Fruit fly (Drosophila melanogaster) whole organism, embryonic: ENCODE measurements around the gene Art3.
A peak's percentile ranks its signal among the peaks of the same experiment; 100 is the strongest.

Experiments used
- Atf-2 ChIP-seq: fragments of 200-800 bp; sonication (Bioruptor generic); optimal IDR thresholded peaks from 2 replicates; lab custom pipeline; 2016; ENCODE audit warnings: missing biosample characterization, missing genetic modification characterization
- CG12155 ChIP-seq: fragments of 200-800 bp; sonication (Bioruptor generic); optimal IDR thresholded peaks from 3 replicates; lab custom pipeline; 2016; ENCODE audit warnings: missing biosample characterization, missing genetic modification characterization
- CG13424 ChIP-seq: fragments of 200-800 bp; sonication (Bioruptor generic); optimal IDR thresholded peaks from 2 replicates; lab custom pipeline; 2019; ENCODE audit warnings: missing biosample characterization, mild to moderate bottlenecking, missing genetic modification characterization, moderate library complexity
- CG14014 ChIP-seq: fragments of 200-800 bp; sonication (Bioruptor generic); IDR thresholded peaks from 2 replicates; pipeline ENCODE4 v1.3.6; 2022; ENCODE audit warnings: missing biosample characterization, missing genetic modification characterization
- CG1529 ChIP-seq: fragments of 200-800 bp; sonication (Bioruptor generic); optimal IDR thresholded peaks from 3 replicates; lab custom pipeline; 2018; ENCODE audit warnings: missing biosample characterization, missing genetic modification characterization
- CG15696 ChIP-seq: fragments of 200-800 bp; sonication (Bioruptor generic); optimal IDR thresholded peaks from 2 replicates; lab custom pipeline; 2019; ENCODE audit warnings: missing biosample characterization, mild to moderate bottlenecking, missing genetic modification characterization, moderate library complexity
- CG1602 ChIP-seq: fragments of 200-800 bp; sonication (Bioruptor generic); optimal IDR thresholded peaks from 3 replicates; lab custom pipeline; 2016; ENCODE audit warnings: missing biosample characterization, missing genetic modification characterization
- CG1603 ChIP-seq: fragments of 200-800 bp; sonication (Bioruptor generic); optimal IDR thresholded peaks from 2 replicates; lab custom pipeline; 2019; ENCODE audit warnings: missing biosample characterization, mild to moderate bottlenecking, missing genetic modification characterization, moderate library complexity
- CG17612 ChIP-seq: fragments of 200-800 bp; sonication (Bioruptor generic); IDR thresholded peaks from 2 replicates; pipeline ENCODE4 v1.3.6; 2022; ENCODE audit warnings: missing biosample characterization, missing genetic modification characterization
- CG2116 ChIP-seq: fragments of 200-800 bp; sonication (Bioruptor generic); optimal IDR thresholded peaks from 3 replicates; lab custom pipeline; 2018; ENCODE audit warnings: missing biosample characterization, mild to moderate bottlenecking, missing genetic modification characterization
- CG2199 ChIP-seq: fragments of 200-800 bp; sonication (Bioruptor generic); IDR thresholded peaks from 3 replicates; pipeline ENCODE4 v1.3.6; 2022; ENCODE audit warnings: missing biosample characterization, missing genetic modification characterization
- CG30431 ChIP-seq: fragments of 200-800 bp; sonication (Bioruptor generic); optimal IDR thresholded peaks from 2 replicates; lab custom pipeline; 2017; ENCODE audit warnings: missing biosample characterization, missing genetic modification characterization
- CG3281 ChIP-seq: fragments of 200-800 bp; sonication (Bioruptor generic); optimal IDR thresholded peaks from 3 replicates; lab custom pipeline; 2017; ENCODE audit warnings: missing biosample characterization, mild to moderate bottlenecking, missing genetic modification characterization
- CG3995 ChIP-seq: fragments of 200-800 bp; sonication (Bioruptor generic); optimal IDR thresholded peaks from 3 replicates; lab custom pipeline; 2016; ENCODE audit warnings: missing biosample characterization, missing genetic modification characterization
- CG4404 ChIP-seq: fragments of 200-800 bp; sonication (Bioruptor generic); IDR thresholded peaks from 2 replicates; pipeline ENCODE4 v1.3.6; 2022; ENCODE audit warnings: missing biosample characterization, missing genetic modification characterization
- CG6689 ChIP-seq: fragments of 200-800 bp; sonication (Bioruptor generic); IDR thresholded peaks from 2 replicates; pipeline ENCODE4 v1.3.6; 2022; ENCODE audit warnings: missing biosample characterization, missing genetic modification characterization
- CG6854 ChIP-seq: fragments of 200-800 bp; sonication (Bioruptor generic); optimal IDR thresholded peaks from 3 replicates; lab custom pipeline; 2017; ENCODE audit warnings: missing biosample characterization, mild to moderate bottlenecking, missing genetic modification characterization
- CG7987 ChIP-seq: fragments of 200-800 bp; sonication (Bioruptor generic); optimal IDR thresholded peaks from 2 replicates; lab custom pipeline; 2018; ENCODE audit warnings: missing biosample characterization, mild to moderate bottlenecking, missing genetic modification characterization, moderate library complexity
- CG8944 ChIP-seq: fragments of 200-800 bp; sonication (Bioruptor generic); optimal IDR thresholded peaks from 3 replicates; lab custom pipeline; 2016; ENCODE audit warnings: missing biosample characterization, missing genetic modification characterization
- CG9215 ChIP-seq: fragments of 200-800 bp; sonication (Bioruptor generic); IDR thresholded peaks from 2 replicates; pipeline ENCODE4 v1.3.6; 2022; ENCODE audit warnings: missing biosample characterization, missing genetic modification characterization
- CG9437 ChIP-seq: fragments of 200-800 bp; sonication (Bioruptor generic); optimal IDR thresholded peaks from 2 replicates; lab custom pipeline; 2018; ENCODE audit warnings: missing biosample characterization, mild to moderate bottlenecking, missing genetic modification characterization
- CoRest ChIP-seq: fragments of 200-800 bp; sonication (Bioruptor generic); optimal IDR thresholded peaks from 3 replicates; lab custom pipeline; 2018; ENCODE audit warnings: missing biosample characterization, mild to moderate bottlenecking, missing genetic modification characterization, moderate library complexity
- Doc3 ChIP-seq: fragments of 200-800 bp; sonication (Bioruptor generic); IDR thresholded peaks from 3 replicates; pipeline ENCODE4 v1.3.6; 2022; ENCODE audit warnings: missing biosample characterization, missing genetic modification characterization; ENCODE audit not compliant: partially characterized antibody
- Ets65A ChIP-seq: fragments of 200-800 bp; sonication (Bioruptor generic); peaks from one replicate; lab custom pipeline; 2016; ENCODE audit warnings: missing biosample characterization, missing genetic modification characterization
- Hand ChIP-seq: fragments of 200-800 bp; sonication (Bioruptor generic); optimal IDR thresholded peaks from 2 replicates; lab custom pipeline; 2017; ENCODE audit warnings: mild to moderate bottlenecking, missing biosample characterization, missing genetic modification reagents, missing genetic modification characterization
- HmgD ChIP-seq: fragments of 200-800 bp; sonication (Bioruptor generic); optimal IDR thresholded peaks from 3 replicates; lab custom pipeline; 2016; ENCODE audit warnings: missing biosample characterization, missing genetic modification characterization
- Jarid2 ChIP-seq: fragments of 200-800 bp; sonication (Bioruptor generic); optimal IDR thresholded peaks from 3 replicates; lab custom pipeline; 2017; ENCODE audit warnings: mild to moderate bottlenecking, missing biosample characterization, missing genetic modification reagents, missing genetic modification characterization
- Lim3 ChIP-seq: fragments of 200-800 bp; sonication (Bioruptor generic); IDR thresholded peaks from 2 replicates; pipeline ENCODE4 v1.3.6; 2022; ENCODE audit warnings: missing biosample characterization, missing genetic modification characterization
- Lpt ChIP-seq: fragments of >200 bp; optimal IDR thresholded peaks from 2 replicates; lab custom pipeline; 2018; ENCODE audit warnings: missing biosample characterization, missing genetic modification characterization
- MESR4 ChIP-seq: fragments of 200-800 bp; sonication (Bioruptor generic); optimal IDR thresholded peaks from 2 replicates; lab custom pipeline; 2018; ENCODE audit warnings: missing biosample characterization, mild to moderate bottlenecking, missing genetic modification characterization, moderate library complexity
- NC2α ChIP-seq: fragments of 200-800 bp; sonication (Bioruptor generic); optimal IDR thresholded peaks from 2 replicates; lab custom pipeline; 2016; ENCODE audit warnings: missing biosample characterization, missing genetic modification characterization
- Oli ChIP-seq: fragments of 200-800 bp; sonication (Bioruptor generic); optimal IDR thresholded peaks from 2 replicates; lab custom pipeline; 2018; ENCODE audit warnings: missing biosample characterization, mild to moderate bottlenecking, missing genetic modification characterization, moderate library complexity
- Pdp1 ChIP-seq, 2 experiments: fragments of 200-800 bp; sonication (Bioruptor generic); optimal IDR thresholded peaks; 3 replicates each; lab custom pipeline; 2016; ENCODE audit warnings: missing biosample characterization in 2 of 2, missing genetic modification characterization in 2 of 2, mild to moderate bottlenecking in 1 of 2, moderate library complexity in 1 of 2
- Scr ChIP-seq: fragments of 200-800 bp; sonication (Bioruptor generic); IDR thresholded peaks from 2 replicates; pipeline ENCODE4 v1.3.6; 2022; ENCODE audit warnings: missing biosample characterization, missing genetic modification characterization; ENCODE audit not compliant: partially characterized antibody
- Ssrp ChIP-seq: fragments of 200-800 bp; sonication (Bioruptor generic); optimal IDR thresholded peaks from 2 replicates; lab custom pipeline; 2018; ENCODE audit warnings: missing biosample characterization, mild to moderate bottlenecking, missing genetic modification characterization, moderate library complexity
- Usf ChIP-seq: fragments of 200-800 bp; sonication (Bioruptor generic); optimal IDR thresholded peaks from 2 replicates; lab custom pipeline; 2017; ENCODE audit warnings: missing genotype, missing biosample characterization, missing genetic modification characterization
- aop ChIP-seq: fragments of 200-800 bp; sonication (Bioruptor generic); IDR thresholded peaks from 2 replicates; pipeline ENCODE4 v1.3.6; 2022; ENCODE audit warnings: missing biosample characterization, missing genetic modification characterization
- bowl ChIP-seq: fragments of 200-800 bp; sonication (Bioruptor generic); IDR thresholded peaks from 2 replicates; pipeline ENCODE4 v1.3.6; 2022; ENCODE audit warnings: missing biosample characterization, missing genetic modification characterization
- ci ChIP-seq: fragments of 200-800 bp; sonication (Bioruptor generic); IDR thresholded peaks from 3 replicates; pipeline ENCODE4 v1.3.6; 2022; ENCODE audit warnings: missing biosample characterization, missing genetic modification characterization
- en ChIP-seq: fragments of 200-800 bp; sonication (Bioruptor generic); optimal IDR thresholded peaks from 2 replicates; lab custom pipeline; 2016; ENCODE audit warnings: missing biosample characterization, missing genetic modification characterization
- gcm2 ChIP-seq: fragments of 200-800 bp; sonication (Bioruptor generic); optimal IDR thresholded peaks from 2 replicates; lab custom pipeline; 2016; ENCODE audit warnings: missing biosample characterization, missing genetic modification characterization
- kni ChIP-seq: fragments of 200-800 bp; sonication (Bioruptor generic); optimal IDR thresholded peaks from 3 replicates; lab custom pipeline; 2017; ENCODE audit warnings: mild to moderate bottlenecking, missing biosample characterization, missing genetic modification reagents, missing genetic modification characterization
- lmd ChIP-seq: fragments of 200-800 bp; sonication (Bioruptor generic); IDR thresholded peaks from 2 replicates; pipeline ENCODE4 v1.3.6; 2022; ENCODE audit warnings: missing biosample characterization, missing genetic modification characterization
- nom ChIP-seq: fragments of 200-800 bp; sonication (Bioruptor generic); optimal IDR thresholded peaks from 2 replicates; lab custom pipeline; 2017; ENCODE audit warnings: missing biosample characterization, missing genetic modification characterization, mild to moderate bottlenecking, moderate library complexity, missing genetic modification reagents
- phol ChIP-seq: fragments of 200-800 bp; sonication (Bioruptor generic); optimal IDR thresholded peaks from 3 replicates; lab custom pipeline; 2018; ENCODE audit warnings: missing biosample characterization, mild to moderate bottlenecking, missing genetic modification characterization, moderate library complexity
- psq ChIP-seq: fragments of 200-800 bp; sonication (Bioruptor generic); optimal IDR thresholded peaks from 2 replicates; lab custom pipeline; 2017; ENCODE audit warnings: missing biosample characterization, missing genetic modification characterization
- schlank ChIP-seq: fragments of 200-800 bp; sonication (Bioruptor generic); optimal IDR thresholded peaks from 2 replicates; lab custom pipeline; 2018; ENCODE audit warnings: missing biosample characterization, mild to moderate bottlenecking, missing genetic modification characterization
- vvl ChIP-seq: fragments of 200-800 bp; sonication (Bioruptor generic); IDR thresholded peaks from 2 replicates; pipeline ENCODE4 v1.3.6; 2022; ENCODE audit warnings: missing biosample characterization, missing genetic modification characterization
- wek ChIP-seq: fragments of 200-800 bp; sonication (Bioruptor generic); optimal IDR thresholded peaks from 3 replicates; lab custom pipeline; 2018; ENCODE audit warnings: missing biosample characterization, mild to moderate bottlenecking, missing genetic modification characterization, moderate library complexity
- z ChIP-seq: fragments of 200-800 bp; sonication (Bioruptor generic); IDR thresholded peaks from 3 replicates; pipeline ENCODE4 v1.3.6; 2022; ENCODE audit warnings: missing biosample characterization, missing genetic modification characterization
- zfh1 ChIP-seq: fragments of 200-800 bp; sonication (Bioruptor generic); IDR thresholded peaks from 3 replicates; pipeline ENCODE4 v1.3.6; 2022; ENCODE audit warnings: missing biosample characterization, missing genetic modification characterization

The Art3 gene

DNA sequence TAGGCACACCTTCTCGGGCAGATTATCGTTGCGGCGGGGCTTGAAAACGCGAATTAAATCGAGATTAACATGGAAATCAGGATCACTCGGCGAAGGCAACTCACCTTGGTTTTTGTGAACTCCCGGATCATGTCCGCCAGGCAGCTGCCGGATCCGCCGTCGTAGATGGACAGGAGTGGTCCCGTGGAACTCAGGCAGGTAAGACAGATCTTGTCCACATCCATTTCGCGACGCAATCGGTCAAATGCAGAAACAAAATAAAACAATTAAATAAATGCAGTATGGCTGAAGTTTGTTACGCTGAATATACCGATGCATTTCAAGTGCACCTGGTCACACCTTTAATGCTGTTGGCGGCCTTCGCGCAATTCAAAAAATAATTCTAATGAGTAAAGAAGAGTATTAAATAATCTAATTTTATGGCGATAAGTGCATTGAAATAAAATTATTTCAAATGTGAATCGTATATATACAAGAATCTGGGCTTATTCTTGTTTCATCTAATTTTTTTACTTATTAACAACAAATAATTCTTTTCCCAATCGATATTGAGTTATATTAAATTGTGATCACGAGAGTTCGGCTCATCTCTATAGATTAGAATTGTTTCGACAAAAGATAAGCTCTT, 15.7 kb downstream of the Art3 start, which contains the start of the genes CG6654 and CG4210 (continued):
- TF ChIP-seq CG8944 (GFP tag; lab: Kevin White, UChicago), result no peak
- peak; percentile 22 for TF ChIP-seq phol (tag; lab: Kevin White, UChicago)
- TF ChIP-seq Pdp1 (GFP tag; optimal IDR thresholded peaks at IDR 0.05; lab: Kevin White, UChicago), result peak in 1 of 2 experiments; percentile 63
- TF ChIP-seq CG2116 (GFP tag; lab: Kevin White, UChicago), result peak; percentile 42
- TF ChIP-seq Scr, result peak; percentile 68
- TF ChIP-seq CG6854 (GFP tag; lab: Kevin White, UChicago), result no peak
- no peak for TF ChIP-seq NC2α (GFP tag; lab: Kevin White, UChicago)
- TF ChIP-seq Hand (GFP tag; lab: Kevin White, UChicago), result no peak
- TF ChIP-seq lmd (GFP tag; lab: Robert Waterston, UW), result peak; percentile 31; the same call in 1 of the 2 replicates
- no peak for TF ChIP-seq CG3281 (GFP tag; lab: Kevin White, UChicago)
- no peak for TF ChIP-seq CG4404
- TF ChIP-seq CG17612 (GFP tag; lab: Robert Waterston, UW), result no peak
- TF ChIP-seq CG9215 (GFP tag; lab: Robert Waterston, UW), result no peak
- TF ChIP-seq CoRest (tag; lab: Kevin White, UChicago), result peak; percentile 56
- TF ChIP-seq gcm2 (GFP tag; lab: Kevin White, UChicago), result no peak
- no peak for TF ChIP-seq zfh1 (GFP tag; lab: Robert Waterston, UW)
- no peak for TF ChIP-seq CG30431
- TF ChIP-seq kni (GFP tag; lab: Kevin White, UChicago), result no peak
- no peak for TF ChIP-seq Oli (tag; lab: Kevin White, UChicago)
- TF ChIP-seq z, result no peak
- peak; percentile 8 for TF ChIP-seq CG13424 (tag; lab: Kevin White, UChicago)
- TF ChIP-seq Lim3 (GFP tag; lab: Robert Waterston, UW), result no peak
- TF ChIP-seq CG15696 (tag; lab: Kevin White, UChicago), result peak; percentile 56
- no peak for TF ChIP-seq CG6689 (GFP tag; lab: Robert Waterston, UW)
- TF ChIP-seq Lpt, result no peak
- no peak for TF ChIP-seq psq (GFP tag; lab: Kevin White, UChicago)
- TF ChIP-seq CG1602 (GFP tag; lab: Kevin White, UChicago), result no peak
- TF ChIP-seq ci (GFP tag; lab: Robert Waterston, UW), result no peak
- no peak for TF ChIP-seq Ets65A (GFP tag; lab: Kevin White, UChicago)
- no peak for TF ChIP-seq vvl (GFP tag; lab: Robert Waterston, UW)
- TF ChIP-seq CG2199, result no peak
- peak; percentile 75 for TF ChIP-seq Doc3 (GFP tag; lab: Robert Waterston, UW)
- TF ChIP-seq Atf-2, result no peak
- TF ChIP-seq CG1529 (GFP tag; lab: Kevin White, UChicago), result no peak
- TF ChIP-seq schlank (tag; lab: Kevin White, UChicago), result no peak
- no peak for TF ChIP-seq Usf
- no peak for TF ChIP-seq CG14014 (GFP tag; lab: Robert Waterston, UW)
- TF ChIP-seq MESR4 (GFP tag; lab: Kevin White, UChicago), result peak; percentile 66
- TF ChIP-seq CG9437, result no peak
- TF ChIP-seq Ssrp, result no peak
- TF ChIP-seq CG1603, result peak; percentile 50
- no peak for TF ChIP-seq Jarid2 (GFP tag; lab: Kevin White, UChicago)
- TF ChIP-seq HmgD (GFP tag; lab: Kevin White, UChicago), result no peak
- no peak for TF ChIP-seq en
- peak; percentile 69 for TF ChIP-seq CG3995 (GFP tag; lab: Kevin White, UChicago)
- TF ChIP-seq CG7987, result no peak
- no peak for TF ChIP-seq nom
- TF ChIP-seq bowl (GFP tag; lab: Robert Waterston, UW), result no peak
- peak; percentile 21 for TF ChIP-seq CG12155 (GFP tag; lab: Kevin White, UChicago)
- TF ChIP-seq wek (GFP tag; lab: Kevin White, UChicago), result no peak
- no peak for TF ChIP-seq aop
